Worm (Caenorhabditis elegans): ENCODE data around the gene R03G8.1.

Gene R03G8.1

ce11 chrX:13126420-13126819, 42.0 kb downstream of the R03G8.1 start, which contains the start of gene F17H10.4:
Gene F17H10.4, minus strand, starts transcription at chrX:13126520.
- no peak for TF ChIP-seq flt-1 (GFP tag; IDR thresholded peaks at IDR 0.05)
- TF ChIP-seq ref-1 (GFP tag; conservative IDR thresholded peaks at IDR 0.05): no peak
- TF ChIP-seq klf-2 (GFP tag; conservative IDR thresholded peaks at IDR 0.05): no peak
- no peak for TF ChIP-seq ztf-23 (GFP tag; IDR thresholded peaks at IDR 0.05)
- no peak for TF ChIP-seq med-1 (GFP tag; optimal IDR thresholded peaks at IDR 0.05; ENCODE audit: insufficient read depth)
- no peak for TF ChIP-seq cog-1 (tag; optimal IDR thresholded peaks at IDR 0.05)
- TF ChIP-seq ztf-29 (GFP tag; IDR thresholded peaks at IDR 0.05): no peak
- TF ChIP-seq T22C8.4 (GFP tag; IDR thresholded peaks at IDR 0.05): no peak
- no peak for TF ChIP-seq tab-1 (GFP tag; IDR thresholded peaks at IDR 0.05)

ce11 chrX:13129949-13130348, 45.6 kb downstream of the R03G8.1 start, which contains the start of gene spin-3:
Gene spin-3, plus strand, starts transcription at chrX:13130249.
- TF ChIP-seq med-1 (GFP tag; optimal IDR thresholded peaks at IDR 0.05; ENCODE audit: insufficient read depth): no peak
- no peak for TF ChIP-seq tab-1 (GFP tag; IDR thresholded peaks at IDR 0.05)
- TF ChIP-seq cog-1 (tag; optimal IDR thresholded peaks at IDR 0.05): no peak
- TF ChIP-seq ztf-29 (GFP tag; IDR thresholded peaks at IDR 0.05): no peak
- TF ChIP-seq T22C8.4 (GFP tag; IDR thresholded peaks at IDR 0.05): no peak
- no peak for TF ChIP-seq flt-1 (GFP tag; IDR thresholded peaks at IDR 0.05)
- no peak for TF ChIP-seq ref-1 (GFP tag; conservative IDR thresholded peaks at IDR 0.05)

- no peak for TF ChIP-seq cog-1 (tag; optimal IDR thresholded peaks at IDR 0.05)
Observed at ce11 chrX:13134807-13135206, 50.4 kb downstream of the R03G8.1 start, which contains the start of gene F09A5.2. Gene F09A5.2, plus strand, starts transcription at chrX:13135107.

All from whole organism, midembryonic.